Worm (Caenorhabditis elegans) whole organism, L4 larva: ENCODE measurements around the gene rnf-121.

Experiments used
- F10B5.3 ChIP-seq: sonication (generic microtip); optimal IDR thresholded peaks from 2 replicates; lab custom pipeline; 2016; ENCODE audit warnings: mild to moderate bottlenecking, missing genetic modification characterization, missing compliant biosample characterization
- F26F4.8 ChIP-seq: fragments of 200-800 bp; sonication (Bioruptor generic); conservative IDR thresholded peaks from 2 replicates; pipeline ENCODE4 v1.3.6; 2022; ENCODE audit warnings: missing genetic modification characterization, missing compliant biosample characterization
- F49E8.2 ChIP-seq: sonication (generic microtip); optimal IDR thresholded peaks from 2 replicates; lab custom pipeline; 2016; ENCODE audit warnings: missing compliant biosample characterization, mild to moderate bottlenecking, missing genetic modification characterization, borderline replicate concordance
- Y105C5A.15 ChIP-seq: fragments of 200-800 bp; sonication (Bioruptor generic); IDR thresholded peaks from 2 replicates; pipeline ENCODE4 v1.3.6; 2022; ENCODE audit warnings: missing genetic modification characterization, missing compliant biosample characterization
- Y5F2A.4 ChIP-seq: fragments of 200-800 bp; sonication (Bioruptor generic); optimal IDR thresholded peaks from 2 replicates; lab custom pipeline; 2018; ENCODE audit warnings: mild to moderate bottlenecking, missing genetic modification characterization, missing compliant biosample characterization
- ZK337.2 ChIP-seq: fragments of 200-800 bp; sonication (Bioruptor generic); IDR thresholded peaks from 2 replicates; pipeline ENCODE4 v1.3.6; 2022; ENCODE audit warnings: missing genetic modification reagents, missing genetic modification characterization, missing compliant biosample characterization
- aly-2 ChIP-seq: sonication (generic microtip); optimal IDR thresholded peaks from 2 replicates; lab custom pipeline; 2018; ENCODE audit warnings: missing biosample characterization, missing genetic modification characterization
- ama-1 ChIP-seq: fragments of 150-350 bp; optimal IDR thresholded peaks from 2 replicates; lab custom pipeline; 2014; ENCODE audit warnings: inconsistent platforms, mixed read lengths
- attf-4 ChIP-seq: sonication (generic microtip); optimal IDR thresholded peaks from 3 replicates; lab custom pipeline; 2017; ENCODE audit warnings: missing biosample characterization, missing genetic modification characterization
- ceh-28 ChIP-seq: fragments of 150-350 bp; optimal IDR thresholded peaks from 2 replicates; lab custom pipeline; 2014; ENCODE audit warnings: missing biosample characterization, missing genetic modification reagents, missing genetic modification characterization
- ceh-32 ChIP-seq: sonication (generic microtip); optimal IDR thresholded peaks from 2 replicates; lab custom pipeline; 2016; ENCODE audit warnings: mild to moderate bottlenecking, missing genetic modification characterization, missing compliant biosample characterization; ENCODE audit not compliant: poor library complexity
- daf-12 ChIP-seq: fragments of 150-350 bp; optimal IDR thresholded peaks from 2 replicates; lab custom pipeline; 2014; ENCODE audit warnings: missing biosample characterization, missing genetic modification reagents, missing genetic modification characterization
- daf-8 ChIP-seq: fragments of 200-800 bp; sonication (Bioruptor generic); IDR thresholded peaks from 2 replicates; pipeline ENCODE4 v1.3.6; 2022; ENCODE audit warnings: missing genetic modification characterization, missing compliant biosample characterization
- dmd-6 ChIP-seq: fragments of 200-800 bp; sonication (Bioruptor generic); IDR thresholded peaks from 2 replicates; pipeline ENCODE4 v1.3.6; 2022; ENCODE audit warnings: missing genetic modification reagents, missing genetic modification characterization, missing compliant biosample characterization
- duxl-1 ChIP-seq: sonication (generic microtip); optimal IDR thresholded peaks from 2 replicates; lab custom pipeline; 2016; ENCODE audit warnings: mild to moderate bottlenecking, missing genetic modification characterization, moderate library complexity, missing compliant biosample characterization; ENCODE audit not compliant: poor library complexity
- fkh-10 ChIP-seq: fragments of 150-350 bp; optimal IDR thresholded peaks from 2 replicates; lab custom pipeline; 2014; ENCODE audit warnings: missing biosample characterization, missing genetic modification reagents, missing genetic modification characterization
- hlh-11 ChIP-seq: fragments of 200-800 bp; sonication (Bioruptor generic); optimal IDR thresholded peaks from 2 replicates; lab custom pipeline; 2018; ENCODE audit warnings: mild to moderate bottlenecking, missing genetic modification characterization, missing compliant biosample characterization
- lin-15B ChIP-seq: fragments of 150-350 bp; sonication (generic microtip); optimal IDR thresholded peaks from 3 replicates; lab custom pipeline; 2014; ENCODE audit warnings: missing biosample characterization, missing genetic modification characterization
- lin-29 ChIP-seq: fragments of 200-800 bp; sonication (Bioruptor generic); IDR thresholded peaks from 2 replicates; pipeline ENCODE4 v1.3.6; 2022; ENCODE audit warnings: missing genetic modification reagents, missing genetic modification characterization, missing compliant biosample characterization
- mes-2 ChIP-seq: sonication (generic microtip); optimal IDR thresholded peaks from 2 replicates; lab custom pipeline; 2016; ENCODE audit warnings: missing genotype, mild to moderate bottlenecking, missing genetic modification characterization, missing compliant biosample characterization; ENCODE audit not compliant: poor library complexity, severe bottlenecking
- mxl-3 ChIP-seq: fragments of 200-800 bp; sonication (Bioruptor generic); optimal IDR thresholded peaks from 2 replicates; lab custom pipeline; 2018; ENCODE audit warnings: mild to moderate bottlenecking, missing genetic modification characterization, missing compliant biosample characterization
- nhr-28 ChIP-seq: fragments of 150-350 bp; optimal IDR thresholded peaks from 2 replicates; lab custom pipeline; 2014; ENCODE audit warnings: missing biosample characterization, missing genetic modification characterization
- nhr-76 ChIP-seq: fragments of 150-350 bp; optimal IDR thresholded peaks from 2 replicates; lab custom pipeline; 2014; ENCODE audit warnings: missing biosample characterization, missing genetic modification characterization
- saeg-2 ChIP-seq: fragments of 200-800 bp; sonication (Bioruptor generic); IDR thresholded peaks from 2 replicates; pipeline ENCODE4 v1.3.6; 2022; ENCODE audit warnings: missing genetic modification reagents, missing genetic modification characterization, missing compliant biosample characterization
- skn-1 ChIP-seq: fragments of 150-350 bp; optimal IDR thresholded peaks from 2 replicates; lab custom pipeline; 2014; ENCODE audit warnings: missing biosample characterization, missing genetic modification characterization
- snpc-4 ChIP-seq: fragments of 150-350 bp; optimal IDR thresholded peaks from 2 replicates; lab custom pipeline; 2014; ENCODE audit warnings: missing biosample characterization, missing genetic modification characterization
- spr-1 ChIP-seq: sonication (generic microtip); optimal IDR thresholded peaks from 2 replicates; lab custom pipeline; 2016; ENCODE audit warnings: mild to moderate bottlenecking, missing genetic modification characterization, missing compliant biosample characterization
- spr-3 ChIP-seq: fragments of 200-800 bp; sonication (Bioruptor generic); optimal IDR thresholded peaks from 2 replicates; lab custom pipeline; 2018; ENCODE audit warnings: mild to moderate bottlenecking, missing genetic modification characterization, missing compliant biosample characterization
- tag-97 ChIP-seq: fragments of 200-800 bp; sonication (Bioruptor generic); IDR thresholded peaks from 2 replicates; pipeline ENCODE4 v1.3.6; 2022; ENCODE audit warnings: missing genetic modification characterization, missing compliant biosample characterization
- vab-7 ChIP-seq: fragments of 200-800 bp; sonication (Bioruptor generic); IDR thresholded peaks from 2 replicates; pipeline ENCODE4 v1.3.6; 2022; ENCODE audit warnings: missing genetic modification reagents, missing genetic modification characterization, missing compliant biosample characterization
- zag-1 ChIP-seq: fragments of 150-350 bp; optimal IDR thresholded peaks from 2 replicates; lab custom pipeline; 2014; ENCODE audit warnings: missing biosample characterization, missing genetic modification characterization
- zip-11 ChIP-seq: fragments of 200-800 bp; sonication (Bioruptor generic); IDR thresholded peaks from 2 replicates; pipeline ENCODE4 v1.3.6; 2022; ENCODE audit warnings: missing genetic modification characterization, missing compliant biosample characterization

The rnf-121 gene

DNA sequence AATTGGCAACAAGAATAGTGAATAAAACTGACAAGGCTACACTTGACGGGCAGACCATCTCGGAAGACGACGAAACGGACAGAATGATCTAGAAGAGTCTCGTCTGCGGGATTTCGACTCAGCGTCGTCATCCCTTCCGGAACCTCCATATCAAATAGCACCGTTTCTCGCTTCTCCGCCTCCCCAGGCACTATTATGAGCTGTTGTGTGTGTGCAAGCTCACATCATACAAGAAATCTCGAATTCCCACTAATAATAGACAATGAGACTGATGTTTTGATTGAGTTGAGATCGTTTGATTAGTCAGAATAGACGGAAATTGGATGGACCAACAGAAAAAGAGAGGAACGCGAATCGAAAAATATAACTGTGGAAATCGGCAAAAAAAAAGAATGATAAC lies 19.5 kb upstream of the rnf-121 start, which contains the start of gene spp-28:
Gene spp-28 (minus strand): TSS at position 101 of the 400 bp plus-strand sequence.
- TF ChIP-seq ZK337.2 (no peak), spr-3 (GFP tag; lab: Kevin White, UChicago) (no peak)
- TF ChIP-seq, all 104 proteins: peak for 0

DNA sequence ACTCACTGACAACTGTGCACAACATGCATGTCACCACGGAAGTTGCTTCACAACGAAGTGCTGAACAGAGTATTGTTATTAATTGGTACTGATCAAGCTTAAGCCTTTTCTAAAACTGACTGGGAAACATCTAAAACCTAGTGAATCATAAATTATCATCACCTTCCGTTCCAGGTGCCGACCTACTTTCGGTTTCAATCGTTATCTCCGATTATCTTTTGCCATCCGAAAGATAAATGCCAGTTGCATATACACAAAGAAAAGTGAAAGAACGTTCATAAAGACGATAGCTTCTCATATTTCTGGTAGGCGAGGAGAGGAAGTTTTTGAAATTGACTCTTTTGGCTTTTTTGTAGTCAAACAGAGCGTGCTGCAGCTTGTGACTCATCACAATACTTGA lies 18.8 kb upstream of the rnf-121 start:
- TF ChIP-seq snpc-4 (tag; lab: Kevin White, UChicago), result no peak
- peak; percentile 6 for TF ChIP-seq hlh-11 (tag; lab: Kevin White, UChicago)
- peak; percentile 0 for TF ChIP-seq nhr-28 (tag; lab: Kevin White, UChicago)

DNA sequence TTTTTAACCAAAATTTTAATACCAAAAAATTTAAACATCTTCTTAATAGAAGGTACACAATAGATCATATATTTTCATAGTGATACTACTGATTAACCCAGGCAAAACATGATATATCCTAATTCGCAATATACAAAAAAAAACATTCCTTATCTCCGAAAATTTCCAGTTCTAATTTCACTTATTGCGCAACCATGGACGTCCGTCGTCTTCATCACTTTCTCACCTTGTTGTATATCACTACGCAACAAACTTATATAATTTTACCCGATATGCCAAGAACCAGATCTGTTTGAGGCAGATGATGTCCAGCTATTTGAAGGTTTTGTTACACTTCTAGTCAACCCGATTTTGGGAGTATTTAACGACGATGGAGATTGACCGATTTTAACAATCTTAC lies 17.1 kb upstream of the rnf-121 start, which contains the start of gene R74.2:
Gene R74.2 (plus strand): TSS at position 316 of the 400 bp plus-strand sequence.
- TF ChIP-seq hlh-11 (tag; lab: Kevin White, UChicago) (peak; percentile 17), mxl-3 (GFP tag; lab: Kevin White, UChicago) (no peak)

DNA sequence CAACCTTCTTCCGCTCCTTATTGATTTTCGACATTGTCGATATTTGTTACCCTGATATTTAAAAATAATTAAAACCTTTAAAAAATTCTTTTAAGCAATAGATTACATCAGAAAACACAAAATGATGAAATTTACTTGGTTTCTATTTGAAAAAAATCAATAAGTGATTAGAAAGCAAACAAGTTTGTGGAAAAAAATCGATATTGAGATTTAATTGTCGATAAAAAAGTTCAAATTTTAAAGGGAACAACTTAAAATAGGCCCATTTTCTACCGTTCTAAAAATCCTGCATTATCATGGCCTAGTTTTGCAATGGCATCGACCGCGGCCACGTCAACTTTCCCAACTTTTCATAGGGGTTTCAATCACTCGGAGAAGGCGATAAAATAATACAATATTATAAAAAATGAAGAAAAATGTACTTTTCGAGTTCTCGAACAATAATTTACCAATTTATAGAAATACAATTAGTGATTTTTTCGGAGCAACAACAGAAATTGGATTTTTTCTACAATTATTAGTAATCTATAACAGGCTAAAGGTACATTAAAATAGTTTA lies 16.1 kb upstream of the rnf-121 start, which contains the start of gene lars-1:
Gene lars-1 (minus strand): TSS at position 51 of the 559 bp plus-strand sequence.
- no peak for TF ChIP-seq lin-15B
- TF ChIP-seq mes-2, result peak; percentile 68
- no peak for TF ChIP-seq aly-2 (tag; lab: Kevin White, UChicago)
- TF ChIP-seq duxl-1 (tag; lab: Kevin White, UChicago), result no peak
- no peak for TF ChIP-seq F10B5.3 (tag; lab: Kevin White, UChicago)
- TF ChIP-seq F49E8.2 (tag; lab: Kevin White, UChicago), result no peak
- peak; percentile 60 for TF ChIP-seq ceh-28 (tag; lab: Kevin White, UChicago)
- TF ChIP-seq zag-1, result no peak
- TF ChIP-seq, all 104 proteins: peak for 2

DNA sequence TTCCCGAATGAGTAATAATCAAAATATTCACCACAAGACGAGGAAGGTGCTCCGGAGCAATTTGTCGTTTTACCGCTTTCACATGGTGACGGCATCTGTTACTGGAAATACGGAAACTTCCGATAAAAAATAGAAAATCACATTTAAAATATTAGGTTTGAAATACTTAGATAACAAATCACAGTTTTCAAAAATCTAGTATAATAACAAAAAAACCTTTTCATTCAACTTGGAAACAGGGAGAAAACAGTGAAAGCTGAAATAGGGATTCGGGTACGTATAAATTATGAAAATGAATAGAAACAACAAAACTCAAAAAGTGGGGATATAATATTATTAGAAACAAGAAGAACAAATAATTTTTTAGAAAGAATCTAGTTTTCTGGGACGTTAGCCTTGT lies 10.6 kb upstream of the rnf-121 start, which contains the start of gene C16C10.1:
Gene C16C10.1 (minus strand): TSS at position 101 of the 400 bp plus-strand sequence.
- TF ChIP-seq lin-29 (GFP tag; lab: Robert Waterston, UW) (no peak), zip-11 (GFP tag; lab: Robert Waterston, UW) (no peak), daf-8 (GFP tag; lab: Robert Waterston, UW) (no peak), duxl-1 (tag; lab: Kevin White, UChicago) (no peak), F26F4.8 (GFP tag; lab: Robert Waterston, UW) (no peak), ceh-32 (tag; lab: Kevin White, UChicago) (no peak), attf-4 (tag; lab: Kevin White, UChicago) (no peak), daf-12 (tag; lab: Kevin White, UChicago) (no peak), saeg-2 (GFP tag; lab: Robert Waterston, UW) (no peak), spr-1 (no peak), vab-7 (GFP tag; lab: Robert Waterston, UW) (no peak), dmd-6 (GFP tag; lab: Robert Waterston, UW) (no peak)

DNA sequence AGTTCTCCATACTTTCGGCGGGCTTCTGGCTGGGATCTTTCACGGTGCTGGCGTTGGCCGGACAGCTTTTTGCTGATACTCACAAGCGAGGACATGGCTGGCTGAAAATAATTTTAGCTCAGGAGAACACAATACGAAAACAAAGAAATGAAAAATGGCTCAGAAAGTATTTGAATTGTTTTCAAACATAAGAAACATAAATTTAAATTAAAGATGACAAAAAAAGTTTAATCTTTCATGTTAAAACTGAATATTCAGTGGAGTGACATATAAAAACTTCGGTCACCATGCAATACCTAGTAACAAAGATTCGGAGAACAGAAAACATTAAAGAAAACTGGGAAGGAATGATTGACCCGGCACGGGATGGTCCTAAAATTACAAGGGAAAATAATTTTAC lies 7.8 kb upstream of the rnf-121 start, which contains the start of gene C16C10.2:
Gene C16C10.2 (minus strand): TSS at position 101 of the 400 bp plus-strand sequence.
- TF ChIP-seq nhr-76 (tag; lab: Kevin White, UChicago) (no peak), Y5F2A.4 (no peak), daf-8 (GFP tag; lab: Robert Waterston, UW) (no peak), Y105C5A.15 (GFP tag; lab: Robert Waterston, UW) (no peak), fkh-10 (GFP tag; lab: Kevin White, UChicago) (no peak), skn-1 (tag; lab: Kevin White, UChicago) (no peak), ama-1 (no peak), tag-97 (GFP tag; lab: Robert Waterston, UW) (no peak)
